Worm (Caenorhabditis elegans): Measurements from ENCODE around the gene str-81.

str-81 gene

DNA sequence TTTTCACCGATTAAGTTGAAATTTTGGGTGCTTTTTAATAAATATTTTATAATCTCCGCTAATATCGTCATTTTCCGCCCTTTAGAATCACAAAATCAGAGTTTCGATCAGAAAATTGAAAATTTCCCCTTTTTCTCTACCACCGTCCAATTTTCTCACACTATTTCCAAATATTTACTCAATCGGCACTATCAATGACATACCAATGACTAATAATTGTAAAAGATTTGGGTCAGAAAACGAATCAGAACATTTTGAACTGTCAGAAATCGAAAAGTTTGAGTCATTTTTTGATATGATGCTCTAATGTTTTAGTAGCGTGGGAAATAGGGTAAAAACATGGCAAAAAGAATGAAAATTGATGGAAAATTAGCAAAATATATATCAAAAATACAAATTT, 33.8 kb downstream of the str-81 start, which contains the start of gene srr-2 (continued):
- TF ChIP-seq let-607 (tag; optimal IDR thresholded peaks at IDR 0.05), result no peak

DNA sequence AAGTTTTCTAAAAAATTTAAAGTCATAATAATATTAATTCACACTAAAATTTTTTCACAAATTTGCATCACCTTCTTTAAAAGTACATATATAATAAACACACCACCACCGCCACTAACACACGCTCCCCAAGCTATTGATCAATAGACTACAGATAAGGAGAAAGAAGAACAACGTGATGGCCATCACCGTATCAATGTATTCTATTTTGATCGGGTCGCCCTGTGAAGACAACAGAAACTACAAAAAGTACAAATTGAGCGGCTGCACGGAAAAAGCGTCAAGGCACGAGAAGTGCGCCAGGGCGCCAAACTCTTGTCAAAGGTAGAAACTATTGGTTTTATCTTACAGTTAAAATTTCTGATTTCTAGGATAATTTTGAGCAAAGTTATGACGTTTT, 38.5 kb downstream of the str-81 start:
- TF ChIP-seq bed-2 (GFP tag; IDR thresholded peaks at IDR 0.05) (no peak), ztf-18 (tag; optimal IDR thresholded peaks at IDR 0.05) (peak; percentile 82), attf-5 (GFP tag; optimal IDR thresholded peaks at IDR 0.05) (peak; percentile 1), nhr-80 (tag; optimal IDR thresholded peaks at IDR 0.05) (peak; percentile 77), F22D6.2 (tag; optimal IDR thresholded peaks at IDR 0.05) (peak; percentile 92), cebp-1 (GFP tag; IDR thresholded peaks at IDR 0.05) (no peak), cebp-1 (tag; optimal IDR thresholded peaks at IDR 0.05) (no peak)

DNA sequence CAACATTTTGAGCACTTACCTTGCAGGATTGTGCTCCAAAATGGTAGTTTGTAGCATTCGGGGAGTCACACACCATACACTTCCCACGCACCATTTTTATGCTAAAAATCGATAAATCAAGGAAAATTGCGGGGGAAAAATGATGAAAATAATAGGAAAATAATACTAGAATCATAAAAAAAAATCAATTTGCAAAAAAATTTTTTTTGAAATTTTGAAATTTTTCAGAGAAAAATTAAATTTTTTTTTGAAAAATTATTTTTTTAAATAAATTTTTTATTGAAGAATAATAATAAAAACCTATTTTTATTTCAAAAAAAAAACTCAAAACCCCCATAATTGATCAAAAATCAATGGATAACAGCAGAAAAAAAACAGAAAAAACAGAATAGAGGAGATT, 39.1 kb downstream of the str-81 start, which contains the start of gene nhr-79:
nhr-79 (minus strand) TSS at position 101 of the 400 bp plus-strand sequence.
- TF ChIP-seq T07F8.4 (tag; optimal IDR thresholded peaks at IDR 0.05), result no peak
- no peak for TF ChIP-seq F33H1.4 (GFP tag; IDR thresholded peaks at IDR 0.05)

DNA sequence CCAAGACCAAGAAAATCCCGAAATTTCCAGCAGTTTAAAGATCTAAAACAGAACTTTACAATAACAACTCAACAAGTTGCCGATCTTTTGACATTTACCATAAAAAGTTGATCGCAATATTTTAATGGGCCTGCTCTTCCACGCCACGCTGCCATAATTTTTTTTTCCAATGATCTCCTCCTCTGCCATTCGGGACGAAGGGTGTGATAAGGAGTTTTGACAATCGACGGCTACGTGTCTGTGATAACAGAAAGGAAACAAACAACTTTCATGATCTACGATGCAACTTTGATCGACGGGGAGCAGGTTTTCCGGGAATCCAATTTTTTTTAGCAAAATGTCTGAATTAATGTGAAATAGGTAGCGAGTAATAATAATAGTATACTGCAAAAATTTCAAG, 44.0 kb downstream of the str-81 start:
- TF ChIP-seq nhr-80 (tag; optimal IDR thresholded peaks at IDR 0.05) (peak; percentile 85), cebp-2 (GFP tag; IDR thresholded peaks at IDR 0.05) (0 out of 2 replicates have a peak, but pooled peaks have one; percentile 20), let-607 (tag; optimal IDR thresholded peaks at IDR 0.05) (peak; percentile 42 to 71), pha-4 (tag; optimal IDR thresholded peaks at IDR 0.05) (no peak)

DNA sequence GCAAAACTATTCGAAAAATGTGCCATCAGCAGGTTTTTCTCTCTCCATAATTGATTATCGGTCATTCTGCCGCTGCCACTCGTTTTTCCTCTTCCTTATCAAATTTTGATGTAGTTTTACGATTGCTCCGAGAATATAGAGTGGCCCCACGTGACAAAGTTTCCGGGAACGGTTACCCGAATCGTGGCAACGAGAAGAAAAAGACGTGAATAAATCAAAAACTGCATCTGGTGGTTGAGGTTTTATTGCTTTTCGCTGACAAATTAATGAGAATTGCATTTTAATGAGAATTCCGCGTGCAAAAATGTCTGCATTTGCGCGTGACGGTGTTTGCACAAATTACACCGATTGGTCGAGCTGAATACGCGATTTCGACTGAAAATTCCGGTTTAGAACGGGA, 45.4 kb downstream of the str-81 start:
- TF ChIP-seq Y95B8A.8 (GFP tag; IDR thresholded peaks at IDR 0.05), result no peak
- no peak for TF ChIP-seq nfya-2 (GFP tag; IDR thresholded peaks at IDR 0.05)
- peak; percentile 59 for TF ChIP-seq let-607 (tag; optimal IDR thresholded peaks at IDR 0.05)
- TF ChIP-seq nhr-27 (tag; optimal IDR thresholded peaks at IDR 0.05), result no peak
- no peak for TF ChIP-seq zfh-2 (GFP tag; conservative IDR thresholded peaks at IDR 0.05)
- TF ChIP-seq rec-8 (tag; optimal IDR thresholded peaks at IDR 0.05), result no peak
- no peak for TF ChIP-seq F33H1.4 (GFP tag; IDR thresholded peaks at IDR 0.05)
- TF ChIP-seq repo-1 (tag; optimal IDR thresholded peaks at IDR 0.05), result no peak
- TF ChIP-seq egrh-3 (GFP tag; IDR thresholded peaks at IDR 0.05), result no peak
- TF ChIP-seq athp-1 (tag; optimal IDR thresholded peaks at IDR 0.05), result no peak
- TF ChIP-seq lsl-1 (GFP tag; optimal IDR thresholded peaks at IDR 0.05), result no peak
- no peak for TF ChIP-seq tbx-9 (tag; optimal IDR thresholded peaks at IDR 0.05; ENCODE audit: borderline replicate concordance)
- no peak for TF ChIP-seq madf-3 (GFP tag; IDR thresholded peaks at IDR 0.05)
- no peak for TF ChIP-seq ztf-6 (GFP tag; IDR thresholded peaks at IDR 0.05)
- TF ChIP-seq pbrm-1 (GFP tag; IDR thresholded peaks at IDR 0.05), result no peak
- no peak for TF ChIP-seq F10E7.11 (tag; optimal IDR thresholded peaks at IDR 0.05)
- TF ChIP-seq him-1 (tag; optimal IDR thresholded peaks at IDR 0.05), result no peak
- TF ChIP-seq hsf-1 (GFP tag; IDR thresholded peaks at IDR 0.05), result no peak
- peak; percentile 52; the same call in 1 of the 2 replicates for TF ChIP-seq dox-1 (GFP tag; IDR thresholded peaks at IDR 0.05)
- peak; percentile 42 for TF ChIP-seq atf-7 (tag; optimal IDR thresholded peaks at IDR 0.05)
- no peak for TF ChIP-seq C17E4.6 (GFP tag; IDR thresholded peaks at IDR 0.05)
- no peak for TF ChIP-seq tbp1 (GFP tag; optimal IDR thresholded peaks at IDR 0.05)
- 0 out of 2 replicates have a peak, but pooled peaks have one; percentile 32 for TF ChIP-seq egl-44 (GFP tag; IDR thresholded peaks at IDR 0.05)
- TF ChIP-seq sptf-2 (GFP tag; optimal IDR thresholded peaks at IDR 0.05), result no peak
- peak; percentile 75 for TF ChIP-seq nhr-80 (tag; optimal IDR thresholded peaks at IDR 0.05)
- TF ChIP-seq T26A5.8 (tag; optimal IDR thresholded peaks at IDR 0.05), result no peak
- TF ChIP-seq snpc-4 (GFP tag; optimal IDR thresholded peaks at IDR 0.05), result no peak
- TF ChIP-seq snpc-4 (tag; optimal IDR thresholded peaks at IDR 0.05), result no peak
- TF ChIP-seq ceh-91 (GFP tag; IDR thresholded peaks at IDR 0.05), result no peak
- TF ChIP-seq K12H6.12 (tag; optimal IDR thresholded peaks at IDR 0.05), result no peak
- TF ChIP-seq madf-10 (tag; optimal IDR thresholded peaks at IDR 0.05), result no peak
- no peak for TF ChIP-seq F49E8.2 (tag; optimal IDR thresholded peaks at IDR 0.05; ENCODE audit: insufficient read depth)
- no peak for TF ChIP-seq lir-1 (GFP tag; conservative IDR thresholded peaks at IDR 0.05)
